Fruit fly (Drosophila melanogaster): ENCODE results near the gene Mat89Ba.

The Mat89Ba gene

dm6 chr3R:16249829-16250814 is 22.1 kb downstream of the Mat89Ba start (continued):
- TF ChIP-seq Lpt (GFP tag; optimal IDR thresholded peaks at IDR 0.05) (peak; percentile 76), Sox102F (GFP tag; optimal IDR thresholded peaks at IDR 0.05) (peak; percentile 71), achi (GFP tag; optimal IDR thresholded peaks at IDR 0.05) (peak; percentile 48), OdsH (GFP tag; optimal IDR thresholded peaks at IDR 0.05) (peak; percentile 65), Eip75B (GFP tag; optimal IDR thresholded peaks at IDR 0.05) (peak; percentile 63), topi (GFP tag; optimal IDR thresholded peaks at IDR 0.05) (peak; percentile 53), lz (GFP tag; optimal IDR thresholded peaks at IDR 0.05) (peak; percentile 50), CG10631 (GFP tag; optimal IDR thresholded peaks at IDR 0.05) (peak; percentile 40), CG11902 (GFP tag; optimal IDR thresholded peaks at IDR 0.05) (peak; percentile 14), acj6 (GFP tag; optimal IDR thresholded peaks at IDR 0.05) (peak; percentile 65), CG6808 (GFP tag; optimal IDR thresholded peaks at IDR 0.05) (peak; percentile 64), CG6854 (GFP tag; optimal IDR thresholded peaks at IDR 0.05) (peak; percentile 79), CG34406 (GFP tag; optimal IDR thresholded peaks at IDR 0.05) (peak; percentile 45), pdm3 (GFP tag; optimal IDR thresholded peaks at IDR 0.05) (peak; percentile 51), fd85E (GFP tag; optimal IDR thresholded peaks at IDR 0.05) (no peak), Met (GFP tag; optimal IDR thresholded peaks at IDR 0.05) (peak; percentile 49), Eip78C (GFP tag) (peak; percentile 78), CG3919 (GFP tag; optimal IDR thresholded peaks at IDR 0.05) (peak; percentile 65), Blimp-1 (GFP tag; optimal IDR thresholded peaks at IDR 0.05) (peak; percentile 30), cyc (GFP tag; optimal IDR thresholded peaks at IDR 0.05) (peak; percentile 59), CG6163 (GFP tag; IDR thresholded peaks at IDR 0.05) (no peak), Sox14 (GFP tag; optimal IDR thresholded peaks at IDR 0.05) (peak; percentile 65), Hr4 (GFP tag; optimal IDR thresholded peaks at IDR 0.05) (peak; percentile 59), Hr38 (GFP tag; optimal IDR thresholded peaks at IDR 0.05) (no peak), Hr39 (GFP tag; optimal IDR thresholded peaks at IDR 0.05) (peak; percentile 69), salr (GFP tag; optimal IDR thresholded peaks at IDR 0.05) (peak in 1 of 2 experiments; percentile 26), svp (GFP tag) (peak; percentile 94), CG8119 (GFP tag; IDR thresholded peaks at IDR 0.05) (no peak), CG4318 (GFP tag; optimal IDR thresholded peaks at IDR 0.05) (no peak), Ets21C (GFP tag; optimal IDR thresholded peaks at IDR 0.05) (peak; percentile 40), eg (GFP tag; IDR thresholded peaks at IDR 0.05) (no peak), fkh (GFP tag; optimal IDR thresholded peaks at IDR 0.05) (peak; percentile 96), CG16779 (tag; optimal IDR thresholded peaks at IDR 0.05) (peak; percentile 50), CG15336 (GFP tag; IDR thresholded peaks at IDR 0.05) (no peak), Smox (GFP tag; optimal IDR thresholded peaks at IDR 0.05) (peak; percentile 29), CG9139 (GFP tag; optimal IDR thresholded peaks at IDR 0.05) (peak; percentile 65), dac (GFP tag; optimal IDR thresholded peaks at IDR 0.05) (peak; percentile 29)

- TF ChIP-seq CG10669 (GFP tag; optimal IDR thresholded peaks at IDR 0.05): peak; percentile 93
- TF ChIP-seq CG6163 (GFP tag; IDR thresholded peaks at IDR 0.05): no peak
- TF ChIP-seq CG7368 (GFP tag; optimal IDR thresholded peaks at IDR 0.05): peak; percentile 22
- TF ChIP-seq CG1621 (tag; optimal IDR thresholded peaks at IDR 0.05): peak; percentile 17
- TF ChIP-seq pdm3 (GFP tag; optimal IDR thresholded peaks at IDR 0.05): peak; percentile 55
- TF ChIP-seq dac (GFP tag; optimal IDR thresholded peaks at IDR 0.05): no peak
Measured at dm6 chr3R:16249510-16249828, 22.7 kb downstream of the Mat89Ba start.
